Worm (Caenorhabditis elegans) whole organism, late embryonic: ENCODE results near the gene C29E4.10.
"Not testable (repeated sequence)": the region's sequence is repeated elsewhere in the genome, so short reads cannot be mapped to it uniquely, and the experiment has no call there.

ENCODE experiments used
- C08G9.2 ChIP-seq: sonication (generic microtip); optimal IDR thresholded peaks from 2 replicates; lab custom pipeline; 2016; ENCODE audit warnings: mild to moderate bottlenecking, missing genetic modification characterization, moderate library complexity, missing compliant biosample characterization
- C38D4.7 ChIP-seq: fragments of 200-800 bp; sonication (Bioruptor generic); optimal IDR thresholded peaks from 2 replicates; lab custom pipeline; 2018; ENCODE audit warnings: mild to moderate bottlenecking, missing genetic modification characterization, moderate library complexity, missing compliant biosample characterization
- K09A11.1 ChIP-seq: sonication (generic microtip); optimal IDR thresholded peaks from 2 replicates; lab custom pipeline; 2017; ENCODE audit warnings: antibody characterized with exemption, mild to moderate bottlenecking, missing genetic modification characterization, missing compliant biosample characterization; ENCODE audit not compliant: insufficient read depth
- T23F11.4 ChIP-seq: fragments of 200-800 bp; sonication (Bioruptor generic); optimal IDR thresholded peaks from 2 replicates; lab custom pipeline; 2018; ENCODE audit warnings: mild to moderate bottlenecking, missing genetic modification characterization, missing compliant biosample characterization
- Y22D7AL.16 ChIP-seq: sonication (generic microtip); optimal IDR thresholded peaks from 2 replicates; lab custom pipeline; 2016; ENCODE audit warnings: missing genetic modification characterization, missing compliant biosample characterization
- ama-1 ChIP-seq: fragments of 150-350 bp; optimal IDR thresholded peaks from 2 replicates; lab custom pipeline; 2014
- ceh-18 ChIP-seq: sonication (generic microtip); optimal IDR thresholded peaks from 2 replicates; lab custom pipeline; 2016; ENCODE audit warnings: missing genetic modification characterization, missing compliant biosample characterization
- ceh-19 ChIP-seq: fragments of 200-800 bp; sonication (Bioruptor generic); optimal IDR thresholded peaks from 2 replicates; lab custom pipeline; 2018; ENCODE audit warnings: mild to moderate bottlenecking, missing genetic modification characterization, missing compliant biosample characterization
- ceh-2 ChIP-seq: sonication (generic microtip); optimal IDR thresholded peaks from 2 replicates; lab custom pipeline; 2016; ENCODE audit warnings: missing genotype, missing genetic modification characterization, missing compliant biosample characterization
- ceh-24 ChIP-seq: sonication (generic microtip); optimal IDR thresholded peaks from 2 replicates; lab custom pipeline; 2016; ENCODE audit warnings: mild to moderate bottlenecking, missing genetic modification characterization, missing compliant biosample characterization
- ceh-30 ChIP-seq: fragments of 150-350 bp; optimal IDR thresholded peaks from 2 replicates; lab custom pipeline; 2014; ENCODE audit warnings: missing biosample characterization, missing genetic modification characterization
- ceh-6 ChIP-seq: fragments of 200-800 bp; sonication (Bioruptor generic); optimal IDR thresholded peaks from 2 replicates; lab custom pipeline; 2018; ENCODE audit warnings: mild to moderate bottlenecking, missing genetic modification characterization, missing compliant biosample characterization
- elt-4 ChIP-seq: sonication (generic microtip); optimal IDR thresholded peaks from 2 replicates; lab custom pipeline; 2016; ENCODE audit warnings: missing genetic modification characterization, missing compliant biosample characterization
- fax-1 ChIP-seq: sonication (generic microtip); optimal IDR thresholded peaks from 2 replicates; lab custom pipeline; 2016; ENCODE audit warnings: missing genotype, missing genetic modification characterization, missing compliant biosample characterization
- fkh-10 ChIP-seq: fragments of 150-350 bp; optimal IDR thresholded peaks from 2 replicates; lab custom pipeline; 2014; ENCODE audit warnings: missing biosample characterization, missing genetic modification reagents, missing genetic modification characterization
- gmeb-2 ChIP-seq: sonication (generic microtip); optimal IDR thresholded peaks from 2 replicates; lab custom pipeline; 2016; ENCODE audit warnings: missing genetic modification characterization, inconsistent platforms, missing compliant biosample characterization
- hlh-30 ChIP-seq: sonication (generic microtip); optimal IDR thresholded peaks from 2 replicates; lab custom pipeline; 2017; ENCODE audit warnings: antibody characterized with exemption, missing genetic modification characterization, missing compliant biosample characterization; ENCODE audit not compliant: insufficient read depth
- hlh-6 ChIP-seq: sonication (generic microtip); optimal IDR thresholded peaks from 2 replicates; lab custom pipeline; 2016; ENCODE audit warnings: missing genotype, missing genetic modification characterization, missing compliant biosample characterization
- hlh-8 ChIP-seq: sonication (generic microtip); optimal IDR thresholded peaks from 2 replicates; lab custom pipeline; 2016; ENCODE audit warnings: missing genotype, missing genetic modification characterization, missing compliant biosample characterization
- lin-11 ChIP-seq: fragments of 200-800 bp; sonication (Bioruptor generic); optimal IDR thresholded peaks from 2 replicates; lab custom pipeline; 2018; ENCODE audit warnings: mild to moderate bottlenecking, missing genetic modification characterization, missing compliant biosample characterization
- madf-2 ChIP-seq: sonication (generic microtip); optimal IDR thresholded peaks from 2 replicates; lab custom pipeline; 2017; ENCODE audit warnings: missing genetic modification characterization, missing compliant biosample characterization
- nfya-1 ChIP-seq: sonication (generic microtip); optimal IDR thresholded peaks from 2 replicates; lab custom pipeline; 2017; ENCODE audit warnings: missing genetic modification characterization, mild to moderate bottlenecking, missing compliant biosample characterization, antibody characterized with exemption, moderate library complexity
- odd-2 ChIP-seq: sonication (generic microtip); optimal IDR thresholded peaks from 2 replicates; lab custom pipeline; 2017; ENCODE audit warnings: antibody characterized with exemption, mild to moderate bottlenecking, missing genetic modification characterization, missing compliant biosample characterization
- pag-3 ChIP-seq: sonication (generic microtip); optimal IDR thresholded peaks from 2 replicates; lab custom pipeline; 2016; ENCODE audit warnings: missing compliant biosample characterization, missing genetic modification characterization, borderline replicate concordance
- pax-1 ChIP-seq: fragments of 150-350 bp; optimal IDR thresholded peaks from 2 replicates; lab custom pipeline; 2014; ENCODE audit warnings: missing biosample characterization, missing genetic modification characterization
- pha-4 ChIP-seq: fragments of 150-350 bp; optimal IDR thresholded peaks from 2 replicates; lab custom pipeline; 2018; ENCODE audit warnings: missing biosample characterization, missing genetic modification reagents, missing genetic modification characterization
- pqm-1 ChIP-seq: sonication (generic microtip); optimal IDR thresholded peaks from 2 replicates; lab custom pipeline; 2016; ENCODE audit warnings: missing genetic modification characterization, missing compliant biosample characterization
- sdc-2 ChIP-seq: sonication (generic microtip); optimal IDR thresholded peaks from 2 replicates; lab custom pipeline; 2016; ENCODE audit warnings: missing genotype, missing genetic modification characterization, missing compliant biosample characterization
- sox-4 ChIP-seq: sonication (generic microtip); optimal IDR thresholded peaks from 2 replicates; lab custom pipeline; 2017; ENCODE audit warnings: mild to moderate bottlenecking, missing genetic modification characterization, inconsistent platforms, missing compliant biosample characterization
- syd-9 ChIP-seq: sonication (generic microtip); optimal IDR thresholded peaks from 2 replicates; lab custom pipeline; 2016; ENCODE audit warnings: mild to moderate bottlenecking, missing genetic modification characterization, moderate library complexity, missing compliant biosample characterization
- tbx-7 ChIP-seq: sonication (generic microtip); optimal IDR thresholded peaks from 2 replicates; lab custom pipeline; 2016; ENCODE audit warnings: missing genotype, missing genetic modification characterization, missing compliant biosample characterization
- unc-42 ChIP-seq: sonication (generic microtip); optimal IDR thresholded peaks from 2 replicates; lab custom pipeline; 2016; ENCODE audit warnings: missing genotype, missing genetic modification characterization, missing compliant biosample characterization
- ztf-16 ChIP-seq: sonication (generic microtip); optimal IDR thresholded peaks from 2 replicates; lab custom pipeline; 2017; ENCODE audit warnings: missing genetic modification characterization, missing compliant biosample characterization

C29E4.10 gene

ce11 chrIII:7952077-7952765, 14.6 kb downstream of the C29E4.10 start, which contains the start of gene C29E4.15:
C29E4.15 (plus strand) TSS chrIII:7952623.
- TF ChIP-seq pqm-1 (tag; lab: Kevin White, UChicago) = no peak
- TF ChIP-seq unc-42 (tag; lab: Kevin White, UChicago) = peak; percentile 19

ce11 chrIII:7953208-7953607, 15.6 kb downstream of the C29E4.10 start, which contains the start of gene let-754:
let-754 (minus strand) TSS chrIII:7953308.
- no peak for TF ChIP-seq pax-1 (tag; lab: Kevin White, UChicago)
- no peak for TF ChIP-seq C08G9.2 (tag; lab: Kevin White, UChicago)
- TF ChIP-seq tbx-7 = no peak
- TF ChIP-seq odd-2 (tag; lab: Kevin White, UChicago) = no peak
- TF ChIP-seq lin-11 (tag; lab: Kevin White, UChicago) = no peak
- TF ChIP-seq pqm-1 (tag; lab: Kevin White, UChicago) = no peak
- TF ChIP-seq ceh-30 (tag; lab: Kevin White, UChicago) = no peak
- no peak for TF ChIP-seq ama-1 (lab: Kevin White, UChicago)
- no peak for TF ChIP-seq ceh-24 (tag; lab: Kevin White, UChicago)
- TF ChIP-seq syd-9 (tag; lab: Kevin White, UChicago) = no peak

ce11 chrIII:7956965-7957364, 19.3 kb downstream of the C29E4.10 start, which contains the start of gene C29E4.9:
C29E4.9 (minus strand) TSS chrIII:7957065.
- TF ChIP-seq ceh-18 (tag; lab: Kevin White, UChicago) (no peak), T23F11.4 (GFP tag; lab: Kevin White, UChicago) (no peak), fax-1 (tag; lab: Kevin White, UChicago) (no peak), ceh-19 (no peak), fkh-10 (GFP tag; lab: Kevin White, UChicago) (no peak), hlh-30 (tag; lab: Kevin White, UChicago) (no peak), sdc-2 (tag; lab: Kevin White, UChicago) (no peak), gmeb-2 (tag; lab: Kevin White, UChicago) (no peak), ztf-16 (tag; lab: Kevin White, UChicago) (no peak), sox-4 (no peak), elt-4 (tag; lab: Kevin White, UChicago) (no peak), K09A11.1 (tag; lab: Kevin White, UChicago) (no peak), madf-2 (no peak), C38D4.7 (GFP tag; lab: Kevin White, UChicago) (no peak), hlh-8 (tag; lab: Kevin White, UChicago) (no peak), ceh-2 (tag; lab: Kevin White, UChicago) (no peak), ceh-6 (GFP tag; lab: Kevin White, UChicago) (no peak), nfya-1 (no peak), hlh-6 (tag; lab: Kevin White, UChicago) (no peak), ama-1 (lab: Kevin White, UChicago) (no peak)

ce11 chrIII:7958085-7958484, 20.4 kb downstream of the C29E4.10 start, which contains the start of gene C29E4.11:
C29E4.11 (minus strand) TSS chrIII:7958114.
- no peak for TF ChIP-seq Y22D7AL.16 (tag; lab: Kevin White, UChicago)
- TF ChIP-seq syd-9 (tag; lab: Kevin White, UChicago) = no peak
- TF ChIP-seq nfya-1 = peak; percentile 38

- TF ChIP-seq pag-3 (tag; lab: Kevin White, UChicago); ceh-19; pha-4 (tag; lab: Kevin White, UChicago): not testable (repeated sequence)
Observed at ce11 chrIII:7958922-7959609, 21.4 kb downstream of the C29E4.10 start, which contains the start of gene F54H12.10. F54H12.10 (minus strand) TSS chrIII:7958972.
